Worm (Caenorhabditis elegans) whole organism, midembryonic: ENCODE results near the gene cutl-19.

Source experiments
- T22C8.4 ChIP-seq: fragments of 200-800 bp; sonication (Bioruptor generic); IDR thresholded peaks from 2 replicates; pipeline ENCODE4 v1.3.6; 2022; ENCODE audit warnings: missing genetic modification characterization, missing compliant biosample characterization
- flt-1 ChIP-seq: fragments of 200-800 bp; sonication (Bioruptor generic); IDR thresholded peaks from 2 replicates; pipeline ENCODE4 v1.3.6; 2022; ENCODE audit warnings: missing genetic modification characterization, missing compliant biosample characterization

- TF ChIP-seq flt-1 (GFP tag; lab: Robert Waterston, UW) (no peak), T22C8.4 (GFP tag; lab: Robert Waterston, UW) (no peak)
Measured at ce11 chrIII:5183372-5183771, 34.0 kb downstream of the cutl-19 start.
